Worm (Caenorhabditis elegans) whole organism, mixed stage, embryonic: ENCODE data around the gene Y4C6B.2.
"Not testable (repeated sequence)": the region's sequence is repeated elsewhere in the genome, so short reads cannot be mapped to it uniquely, and the experiment has no call there.

Experiments
- blmp-1 ChIP-seq: fragments of 150-350 bp; optimal IDR thresholded peaks from 2 replicates; lab custom pipeline; 2014; ENCODE audit warnings: missing biosample characterization, missing genetic modification characterization
- elt-3 ChIP-seq: fragments of 150-350 bp; optimal IDR thresholded peaks from 2 replicates; lab custom pipeline; 2014; ENCODE audit warnings: missing biosample characterization, missing genetic modification characterization
- lin-13 ChIP-seq: fragments of 150-350 bp; optimal IDR thresholded peaks from 2 replicates; lab custom pipeline; 2014; ENCODE audit warnings: missing biosample characterization, missing genetic modification characterization
- nhr-12 ChIP-seq: fragments of 150-350 bp; optimal IDR thresholded peaks from 2 replicates; lab custom pipeline; 2014; ENCODE audit warnings: missing biosample characterization, missing genetic modification characterization
- nhr-28 ChIP-seq: fragments of 150-350 bp; optimal IDR thresholded peaks from 2 replicates; lab custom pipeline; 2014; ENCODE audit warnings: missing biosample characterization, missing genetic modification characterization
- nhr-76 ChIP-seq: sonication (generic microtip); optimal IDR thresholded peaks from 2 replicates; lab custom pipeline; 2017; ENCODE audit warnings: missing biosample characterization, missing genetic modification characterization
- tbx-8 ChIP-seq: fragments of 200-800 bp; sonication (Bioruptor generic); optimal IDR thresholded peaks from 2 replicates; lab custom pipeline; 2018; ENCODE audit warnings: mild to moderate bottlenecking, missing genetic modification characterization, moderate library complexity, missing compliant biosample characterization
- unc-62 ChIP-seq: fragments of 150-350 bp; optimal IDR thresholded peaks from 2 replicates; lab custom pipeline; 2014; ENCODE audit warnings: missing biosample characterization, missing genetic modification reagents, missing genetic modification characterization

DNA sequence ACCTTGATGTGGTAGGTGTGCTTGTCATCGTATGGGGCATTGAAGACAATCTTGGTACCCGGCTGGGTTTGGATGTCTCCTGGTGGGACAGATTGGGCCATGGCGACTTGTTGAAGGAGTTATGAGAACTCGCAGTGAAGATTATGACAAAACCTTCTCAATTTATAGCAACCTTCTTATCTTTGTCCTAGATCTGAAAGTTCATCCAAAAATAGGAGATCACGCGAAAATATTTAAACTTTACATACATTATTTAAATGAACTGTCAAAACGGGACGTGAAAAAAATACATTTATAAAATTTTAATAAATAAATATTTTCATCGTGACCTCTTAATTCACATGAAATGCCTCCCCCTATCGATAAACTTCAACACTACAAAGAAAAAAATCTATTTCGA is 26.4 kb upstream of the Y4C6B.2 start, which contains the start of the genes msp-59 and ZK354.2:
- not testable (repeated sequence) for TF ChIP-seq unc-62 (GFP tag; lab: Kevin White, UChicago); nhr-12 (tag; lab: Kevin White, UChicago); tbx-8 (GFP tag; lab: Kevin White, UChicago); elt-3 (tag; lab: Kevin White, UChicago); lin-13 (tag; lab: Kevin White, UChicago); nhr-76 (tag; lab: Kevin White, UChicago); nhr-28 (tag; lab: Kevin White, UChicago); blmp-1 (tag; lab: Kevin White, UChicago)
